Fruit fly (Drosophila melanogaster) Kc167 (cell line): ENCODE measurements around the gene CAH16.

Experiments used
- Myc ChIP-seq: fragments of >200 bp; optimal IDR thresholded peaks from 2 replicates; lab custom pipeline; 2017; ENCODE audit warnings: missing external identifiers
- Sin3A ChIP-seq: fragments of >200 bp; optimal IDR thresholded peaks from 2 replicates; lab custom pipeline; 2018; ENCODE audit warnings: missing external identifiers
- h ChIP-seq: fragments of >200 bp; optimal IDR thresholded peaks from 3 replicates; lab custom pipeline; 2018; ENCODE audit warnings: missing external identifiers
- insv ChIP-seq: fragments of >200 bp; optimal IDR thresholded peaks from 3 replicates; lab custom pipeline; 2018; ENCODE audit warnings: missing external identifiers
- psq ChIP-seq: fragments of >200 bp; optimal IDR thresholded peaks from 2 replicates; lab custom pipeline; 2017; ENCODE audit warnings: missing external identifiers

DNA sequence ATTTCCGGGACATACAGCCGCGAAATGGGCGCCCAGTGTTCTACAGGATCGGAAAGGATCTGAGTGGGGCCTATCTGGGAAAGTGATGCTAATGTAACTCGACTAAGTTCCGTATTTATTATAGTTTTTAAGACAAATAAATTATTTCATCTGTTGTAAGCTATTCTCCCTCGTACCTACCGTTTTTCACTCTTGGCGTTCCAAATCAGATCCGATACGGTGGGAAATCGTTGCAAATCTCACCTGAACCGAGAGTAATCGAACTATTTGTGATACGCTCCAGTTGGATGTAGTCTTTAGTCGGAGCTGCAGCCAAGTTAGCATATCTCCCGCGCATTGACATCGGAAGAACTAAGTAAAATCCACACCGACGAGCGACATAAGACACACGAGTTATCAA lies at the start of gene CAH16:
- TF ChIP-seq insv (lab: Kevin White, UChicago) (no peak), h (lab: Kevin White, UChicago) (no peak), psq (lab: Kevin White, UChicago) (no peak), Myc (no peak), Sin3A (lab: Kevin White, UChicago) (no peak)
